Worm (Caenorhabditis elegans): Measurements from ENCODE around the gene F54D5.7.
A peak's percentile ranks its signal among the peaks of the same experiment; 100 is the strongest.

F54D5.7 gene

DNA sequence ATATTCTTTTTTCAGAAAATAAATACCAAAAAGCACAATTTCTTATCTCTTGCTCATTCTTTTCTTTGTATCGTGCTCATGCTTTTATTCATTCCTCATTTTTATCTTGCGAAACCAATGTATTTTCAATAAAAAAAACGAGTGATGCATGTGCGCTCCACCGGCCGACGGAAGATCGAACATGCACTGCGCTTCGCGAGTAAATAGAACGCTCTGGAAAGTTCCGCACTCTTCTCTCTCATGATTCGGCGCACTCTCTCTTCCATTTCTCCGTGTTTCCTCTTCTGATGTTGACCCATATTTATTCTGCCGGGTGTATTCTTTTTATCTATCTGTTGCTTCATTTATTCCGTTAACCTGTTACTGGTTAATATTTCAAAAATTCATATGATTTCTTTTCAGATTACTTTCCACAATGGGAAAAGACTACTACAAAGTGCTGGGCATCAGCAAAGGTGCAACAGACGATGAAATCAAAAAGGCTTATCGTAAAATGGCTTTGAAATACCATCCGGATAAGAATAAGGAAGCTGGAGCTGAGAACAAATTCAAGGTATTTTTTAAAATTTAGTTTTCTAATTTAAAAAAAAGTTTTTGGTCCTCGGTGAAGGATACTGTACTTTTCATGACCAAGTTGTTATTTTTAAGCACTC is 1.9 kb upstream of the F54D5.7 start, which contains the start of gene dnj-13:
Gene dnj-13, plus strand, starts transcription at position 403 of the 653 bp plus-strand sequence.
- TF ChIP-seq C38D4.7 (GFP tag; optimal IDR thresholded peaks at IDR 0.05) (no peak), C08G9.2 (tag; optimal IDR thresholded peaks at IDR 0.05) (peak; percentile 60), ceh-24 (tag; optimal IDR thresholded peaks at IDR 0.05) (no peak), hlh-13 (GFP tag; optimal IDR thresholded peaks at IDR 0.05) (no peak), ref-2 (tag; optimal IDR thresholded peaks at IDR 0.05) (peak; percentile 93), odd-2 (tag; optimal IDR thresholded peaks at IDR 0.05) (no peak), elt-2 (tag; optimal IDR thresholded peaks at IDR 0.05) (peak; percentile 73), K09A11.1 (tag; optimal IDR thresholded peaks at IDR 0.05; ENCODE audit: insufficient read depth) (no peak), pqm-1 (tag; optimal IDR thresholded peaks at IDR 0.05) (peak; percentile 52), ceh-31 (tag; optimal IDR thresholded peaks at IDR 0.05) (peak; percentile 66), F13H6.1 (tag; optimal IDR thresholded peaks at IDR 0.05) (no peak), ceh-2 (tag; optimal IDR thresholded peaks at IDR 0.05) (peak; percentile 49), pat-9 (tag; optimal IDR thresholded peaks at IDR 0.05) (no peak), T23F11.4 (GFP tag; optimal IDR thresholded peaks at IDR 0.05) (no peak), zip-5 (tag; optimal IDR thresholded peaks at IDR 0.05) (no peak), ama-1 (optimal IDR thresholded peaks at IDR 0.05) (peak; percentile 27), fkh-10 (GFP tag; optimal IDR thresholded peaks at IDR 0.05) (no peak), ceh-6 (GFP tag; optimal IDR thresholded peaks at IDR 0.05) (no peak), dmd-4 (tag; optimal IDR thresholded peaks at IDR 0.05; ENCODE audit: borderline replicate concordance) (no peak), tbx-2 (tag; optimal IDR thresholded peaks at IDR 0.05) (peak; percentile 79), unc-3 (GFP tag; conservative IDR thresholded peaks at IDR 0.05) (no peak; the same call in 1 of the 2 replicates), unc-3 (tag; optimal IDR thresholded peaks at IDR 0.05) (no peak), ceh-19 (GFP tag; optimal IDR thresholded peaks at IDR 0.05) (peak; percentile 30), unc-42 (tag; optimal IDR thresholded peaks at IDR 0.05) (peak; percentile 77), ceh-45 (GFP tag; IDR thresholded peaks at IDR 0.05) (no peak), sdc-2 (tag; optimal IDR thresholded peaks at IDR 0.05) (peak; percentile 55), pha-4 (tag; optimal IDR thresholded peaks at IDR 0.05) (no peak), ceh-14 (tag; optimal IDR thresholded peaks at IDR 0.05) (peak; percentile 4), tbx-7 (tag; optimal IDR thresholded peaks at IDR 0.05) (peak; percentile 15), hlh-6 (tag; optimal IDR thresholded peaks at IDR 0.05) (no peak), Y22D7AL.16 (tag; optimal IDR thresholded peaks at IDR 0.05) (no peak), elt-4 (tag; optimal IDR thresholded peaks at IDR 0.05) (no peak), unc-86 (tag; optimal IDR thresholded peaks at IDR 0.05) (peak; percentile 14), gmeb-2 (tag; optimal IDR thresholded peaks at IDR 0.05) (peak; percentile 51), ceh-30 (tag; optimal IDR thresholded peaks at IDR 0.05) (peak; percentile 59), hlh-15 (tag; optimal IDR thresholded peaks at IDR 0.05) (no peak), mec-3 (tag; optimal IDR thresholded peaks at IDR 0.05; ENCODE audit: borderline replicate concordance) (no peak), dve-1 (tag; optimal IDR thresholded peaks at IDR 0.05) (peak; percentile 29), sox-2 (GFP tag; IDR thresholded peaks at IDR 0.05) (no peak), ceh-48 (tag; optimal IDR thresholded peaks at IDR 0.05) (peak; percentile 31), lim-6 (tag; optimal IDR thresholded peaks at IDR 0.05) (no peak), ceh-22 (tag; optimal IDR thresholded peaks at IDR 0.05) (peak; percentile 3), nhr-232 (tag; optimal IDR thresholded peaks at IDR 0.05) (no peak), ztf-16 (tag; optimal IDR thresholded peaks at IDR 0.05) (peak; percentile 3), fax-1 (tag; optimal IDR thresholded peaks at IDR 0.05) (no peak), hlh-8 (tag; optimal IDR thresholded peaks at IDR 0.05) (peak; percentile 36), pha-2 (tag; optimal IDR thresholded peaks at IDR 0.05) (no peak), pros-1 (tag; optimal IDR thresholded peaks at IDR 0.05) (peak; percentile 47), fkh-6 (tag; optimal IDR thresholded peaks at IDR 0.05) (no peak), madf-2 (tag; optimal IDR thresholded peaks at IDR 0.05) (peak; percentile 65), ceh-18 (tag; optimal IDR thresholded peaks at IDR 0.05) (peak; percentile 85), eyg-1 (tag; optimal IDR thresholded peaks at IDR 0.05) (no peak), ets-4 (tag; optimal IDR thresholded peaks at IDR 0.05) (peak; percentile 33)
